Worm (Caenorhabditis elegans): ENCODE measurements around the gene C16C8.18.

Gene C16C8.18

DNA sequence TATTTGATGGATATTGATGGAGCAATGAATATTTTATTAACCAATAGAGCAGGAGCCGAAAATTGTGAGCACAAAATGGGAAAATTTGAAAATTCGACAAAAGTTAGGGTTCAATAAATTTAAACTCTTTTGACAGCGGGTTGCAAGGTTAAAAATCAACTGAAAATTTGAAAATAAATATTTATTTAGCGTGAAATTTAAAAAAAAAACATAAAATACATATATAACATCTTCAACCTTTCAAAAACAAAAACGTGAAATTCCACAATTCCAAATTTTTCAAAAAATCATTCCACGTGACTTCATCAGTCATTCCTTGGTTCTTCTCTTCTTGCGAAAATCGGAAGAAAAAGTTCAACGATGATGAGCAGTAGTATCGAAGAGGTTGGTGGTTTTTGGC lies at the start of gene C16C8.18:
Gene C16C8.18 (plus strand): TSS at position 301 of the 400 bp plus-strand sequence.
- TF ChIP-seq pha-4 (tag; optimal IDR thresholded peaks at IDR 0.05) (no peak), C06A6.2 (GFP tag; conservative IDR thresholded peaks at IDR 0.05) (no peak), akir-1 (GFP tag; optimal IDR thresholded peaks at IDR 0.05) (no peak), zfh-2 (GFP tag; conservative IDR thresholded peaks at IDR 0.05) (no peak), pbrm-1 (GFP tag; IDR thresholded peaks at IDR 0.05) (no peak), tbp1 (GFP tag; optimal IDR thresholded peaks at IDR 0.05) (no peak), dpff-1 (tag; optimal IDR thresholded peaks at IDR 0.05) (no peak), let-607 (tag; optimal IDR thresholded peaks at IDR 0.05) (no peak), sptf-2 (GFP tag; optimal IDR thresholded peaks at IDR 0.05) (no peak)

DNA sequence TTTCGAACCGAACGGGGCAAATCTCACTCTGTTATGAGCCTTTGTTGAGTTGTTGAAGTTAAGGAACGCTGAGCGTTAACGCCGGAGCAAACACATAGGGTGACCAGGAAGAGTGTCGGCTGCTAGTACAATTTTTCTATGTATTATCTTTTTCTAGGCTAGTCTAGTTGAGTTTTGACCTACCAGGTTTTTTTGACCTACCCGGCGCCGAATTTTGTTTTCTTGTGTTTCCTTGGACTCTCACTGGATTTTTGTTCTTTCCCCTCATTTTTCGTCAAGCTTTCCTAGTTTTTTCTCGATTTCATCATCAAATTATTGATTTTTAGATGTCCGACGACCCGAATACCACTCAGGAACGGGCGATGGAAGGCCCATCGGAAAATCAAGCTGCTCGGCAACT lies 48.0 kb upstream of the C16C8.18 start, which contains the start of gene T06D4.1:
Gene T06D4.1 (plus strand): TSS at position 321 of the 400 bp plus-strand sequence.
- TF ChIP-seq snpc-1.1 (tag; optimal IDR thresholded peaks at IDR 0.05; ENCODE audit: insufficient read depth) (peak; percentile 12), efl-1 (GFP tag; optimal IDR thresholded peaks at IDR 0.05) (peak; percentile 80), chd-7 (tag; optimal IDR thresholded peaks at IDR 0.05) (no peak), lsl-1 (GFP tag; optimal IDR thresholded peaks at IDR 0.05) (no peak), tbx-9 (tag; optimal IDR thresholded peaks at IDR 0.05; ENCODE audit: borderline replicate concordance) (no peak), aptf-2 (GFP tag; conservative IDR thresholded peaks at IDR 0.05) (0 out of 2 replicates have a peak, but pooled peaks have one; percentile 5), madf-8 (GFP tag; conservative IDR thresholded peaks at IDR 0.05) (peak; percentile 76), dpl-1 (GFP tag; optimal IDR thresholded peaks at IDR 0.05) (peak; percentile 1), madf-6 (GFP tag; IDR thresholded peaks at IDR 0.05) (peak; percentile 69)

DNA sequence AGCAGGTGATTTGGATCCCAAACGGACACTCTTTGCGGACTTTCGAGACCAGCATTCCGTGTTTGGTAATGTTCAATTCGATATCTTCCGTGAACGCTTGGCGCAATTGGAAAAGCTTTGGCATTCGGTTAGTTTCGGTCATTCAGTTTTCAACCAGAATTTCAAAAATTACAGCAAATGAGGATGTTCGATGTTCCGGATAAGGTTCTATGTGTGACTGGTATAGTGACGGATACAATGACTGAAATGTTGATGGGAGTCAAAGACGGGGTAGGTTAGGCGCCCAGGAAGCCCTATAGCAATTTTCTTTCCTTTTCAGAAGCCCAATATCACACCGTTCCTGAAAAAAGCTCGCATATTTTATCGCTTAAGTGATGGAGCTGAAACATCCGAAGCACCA lies 46.4 kb upstream of the C16C8.18 start:
- no peak for TF ChIP-seq D2030.7 (GFP tag; IDR thresholded peaks at IDR 0.05)

DNA sequence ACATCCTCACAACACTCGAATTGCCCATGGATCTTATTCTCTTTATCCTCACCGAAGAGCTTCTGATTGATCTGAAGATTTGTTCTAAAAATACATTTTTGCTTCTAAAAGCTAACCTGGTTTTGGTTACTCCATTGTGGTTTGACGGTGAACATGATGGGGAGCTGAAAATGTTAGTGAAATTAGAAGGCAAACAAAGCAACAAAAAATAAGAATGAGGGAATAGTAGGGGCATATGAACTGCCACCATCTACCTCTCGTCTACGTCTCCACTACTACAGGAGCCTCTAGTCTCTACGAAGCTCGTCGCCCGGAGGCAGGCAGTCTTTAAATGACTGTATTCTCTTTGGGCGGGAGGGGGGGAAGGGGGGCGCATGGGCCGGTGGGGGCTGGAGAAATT lies 43.8 kb upstream of the C16C8.18 start, which contains the start of gene T06D4.2:
Gene T06D4.2 (minus strand): TSS at position 170 of the 400 bp plus-strand sequence.
- TF ChIP-seq tbx-9 (tag; optimal IDR thresholded peaks at IDR 0.05; ENCODE audit: borderline replicate concordance) (no peak), ceh-58 (GFP tag; IDR thresholded peaks at IDR 0.05) (no peak), F22D6.2 (tag; optimal IDR thresholded peaks at IDR 0.05) (no peak), B0019.2 (GFP tag; conservative IDR thresholded peaks at IDR 0.05) (no peak)

DNA sequence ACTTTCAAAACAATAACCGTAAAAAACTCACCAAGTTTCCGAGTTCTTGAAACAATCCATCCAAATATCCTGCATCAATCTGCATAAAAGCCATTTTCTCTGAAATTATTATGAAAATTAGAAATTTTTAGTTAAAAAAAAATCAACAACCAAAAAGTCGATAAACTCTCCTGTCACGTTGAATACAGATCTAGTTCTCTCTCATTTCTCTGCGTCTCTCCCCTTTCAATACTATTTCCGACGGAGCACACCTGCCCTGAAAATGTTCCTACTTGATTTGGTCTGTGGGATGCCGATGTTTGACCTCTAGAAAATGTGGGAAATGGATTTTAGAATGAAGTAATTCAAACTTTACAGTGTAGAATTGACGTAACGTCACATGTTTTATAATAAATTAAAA lies 42.0 kb upstream of the C16C8.18 start, which contains the start of gene T06D4.6:
Gene T06D4.6 (minus strand): TSS at position 101 of the 400 bp plus-strand sequence.
- TF ChIP-seq him-1 (tag; optimal IDR thresholded peaks at IDR 0.05) (no peak), hmg-1.2 (GFP tag; IDR thresholded peaks at IDR 0.05) (peak; percentile 52; the same call in 1 of the 2 replicates)

DNA sequence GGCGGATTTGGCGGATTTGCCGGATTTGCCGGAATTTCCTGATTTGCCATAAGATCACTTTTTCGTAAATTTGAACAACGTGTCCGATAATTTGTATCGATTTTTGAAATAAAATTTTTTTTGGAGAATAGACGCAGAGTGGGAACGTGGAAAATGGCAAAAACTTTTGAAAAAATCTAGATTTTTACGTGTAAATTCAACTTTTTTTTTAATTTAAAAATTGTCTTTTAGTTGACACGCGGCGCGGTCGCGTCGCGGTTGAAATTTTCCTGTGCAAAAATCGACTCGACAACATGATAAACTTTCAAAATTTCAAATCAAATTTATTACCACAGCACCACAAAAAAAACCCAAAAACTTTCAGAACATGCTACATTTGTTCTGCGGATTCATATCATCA lies 34.0 kb upstream of the C16C8.18 start, which contains the start of gene nep-20:
Gene nep-20 (minus strand): TSS at position 101 of the 400 bp plus-strand sequence.
- TF ChIP-seq him-1 (tag; optimal IDR thresholded peaks at IDR 0.05) (no peak), K12H6.12 (tag; optimal IDR thresholded peaks at IDR 0.05) (no peak), efl-1 (GFP tag; optimal IDR thresholded peaks at IDR 0.05) (no peak), Y53G8AR.9 (GFP tag; conservative IDR thresholded peaks at IDR 0.05) (no peak), rpc-1 (optimal IDR thresholded peaks at IDR 0.05) (no peak), rpc-1 (tag; optimal IDR thresholded peaks at IDR 0.05) (no peak)

DNA sequence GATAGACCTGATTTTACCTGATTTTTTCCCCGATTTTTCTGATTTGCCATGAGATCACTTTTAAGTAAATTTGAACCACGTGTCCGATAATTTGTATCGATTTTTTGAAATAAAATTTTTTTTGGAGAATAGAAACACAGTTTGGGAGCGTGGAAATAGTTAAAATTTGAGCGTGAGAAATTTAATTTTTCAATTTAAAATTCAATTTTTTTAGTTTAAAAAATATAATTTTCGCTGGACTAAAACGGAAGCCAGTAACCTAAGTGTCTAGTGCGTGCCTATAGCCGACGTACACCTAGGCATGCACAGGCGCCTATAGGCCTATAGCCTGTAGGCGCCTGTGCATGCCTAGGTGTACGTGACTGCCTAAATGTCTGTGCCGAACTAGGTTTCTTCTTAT lies 30.3 kb upstream of the C16C8.18 start, which contains the start of gene nep-9:
Gene nep-9 (minus strand): TSS at position 101 of the 400 bp plus-strand sequence.
- TF ChIP-seq ama-1 (optimal IDR thresholded peaks at IDR 0.05) (no peak), ama-1 (GFP tag; optimal IDR thresholded peaks at IDR 0.05) (no peak), tbp1 (GFP tag; optimal IDR thresholded peaks at IDR 0.05) (no peak), K11D2.4 (GFP tag; IDR thresholded peaks at IDR 0.05) (no peak), B0035.1 (tag; optimal IDR thresholded peaks at IDR 0.05) (no peak), fkh-3 (tag; optimal IDR thresholded peaks at IDR 0.05) (no peak), rpc-1 (optimal IDR thresholded peaks at IDR 0.05) (no peak), rpc-1 (tag; optimal IDR thresholded peaks at IDR 0.05) (no peak), egrh-3 (GFP tag; IDR thresholded peaks at IDR 0.05) (no peak)
